Worm (Caenorhabditis elegans): ENCODE data around the gene cin-4.

Gene cin-4

DNA sequence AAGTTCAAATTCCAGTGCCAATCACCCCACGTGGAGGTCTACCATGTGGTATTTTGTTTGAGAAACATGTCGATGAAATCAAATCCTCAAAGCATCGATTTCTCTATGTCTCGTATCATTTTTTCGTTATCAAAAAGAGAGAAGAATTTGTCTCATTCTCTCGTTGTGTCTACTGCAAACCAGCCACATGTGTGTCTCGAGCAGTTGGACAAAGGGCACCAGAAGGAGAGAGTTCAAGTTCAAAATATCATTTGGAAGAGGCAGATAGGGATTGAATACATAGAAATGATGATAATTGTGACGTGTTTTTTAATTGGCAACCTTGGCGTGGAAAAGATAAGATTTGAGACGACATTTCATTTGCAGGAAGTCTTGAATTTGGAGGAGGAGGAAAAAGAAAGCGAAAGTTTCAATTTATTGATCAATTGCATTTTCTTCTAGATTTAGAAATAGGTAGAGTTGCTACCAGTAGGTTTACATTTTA, 21.2 kb downstream of the cin-4 start (continued):
- TF ChIP-seq C16A3.4 (tag; optimal IDR thresholded peaks at IDR 0.05), result peak; percentile 18
- no peak for TF ChIP-seq nhr-237 (tag; optimal IDR thresholded peaks at IDR 0.05)
- peak; percentile 18 for TF ChIP-seq nhr-47 (tag; optimal IDR thresholded peaks at IDR 0.05)
- no peak for TF ChIP-seq vab-15 (tag; optimal IDR thresholded peaks at IDR 0.05)
- peak; percentile 62 for TF ChIP-seq blmp-1 (tag; optimal IDR thresholded peaks at IDR 0.05)
- TF ChIP-seq ztf-4 (tag; optimal IDR thresholded peaks at IDR 0.05), result peak; percentile 30
- peak; percentile 87 for TF ChIP-seq nhr-20 (tag; optimal IDR thresholded peaks at IDR 0.05)
- TF ChIP-seq lin-13 (GFP tag; optimal IDR thresholded peaks at IDR 0.05), result no peak
- TF ChIP-seq lir-3 (tag; optimal IDR thresholded peaks at IDR 0.05; ENCODE audit: poor library complexity), result peak; percentile 37
- TF ChIP-seq fos-1 (tag; optimal IDR thresholded peaks at IDR 0.05), result peak; percentile 14
- no peak for TF ChIP-seq nhr-77 (tag; optimal IDR thresholded peaks at IDR 0.05)
- TF ChIP-seq mdl-1 (tag; optimal IDR thresholded peaks at IDR 0.05), result peak in 1 of 2 experiments; percentile 75
- TF ChIP-seq nhr-71 (tag; optimal IDR thresholded peaks at IDR 0.05), result peak; percentile 91
- TF ChIP-seq lin-14 (GFP tag; optimal IDR thresholded peaks at IDR 0.05), result peak; percentile 88
- no peak for TF ChIP-seq alr-1 (tag; optimal IDR thresholded peaks at IDR 0.05; ENCODE audit: borderline replicate concordance)
- no peak for TF ChIP-seq mab-9 (GFP tag; IDR thresholded peaks at IDR 0.05)
- TF ChIP-seq mep-1 (tag; optimal IDR thresholded peaks at IDR 0.05), result peak; percentile 39
- TF ChIP-seq nhr-19 (GFP tag; conservative IDR thresholded peaks at IDR 0.05), result peak; percentile 48; the same call in 1 of the 2 replicates
- TF ChIP-seq pax-3 (tag; optimal IDR thresholded peaks at IDR 0.05), result no peak
- TF ChIP-seq unc-98 (GFP tag; IDR thresholded peaks at IDR 0.05), result no peak
- no peak for TF ChIP-seq ets-5 (GFP tag; IDR thresholded peaks at IDR 0.05)
- no peak for TF ChIP-seq aly-2 (tag; optimal IDR thresholded peaks at IDR 0.05)
- TF ChIP-seq F16B12.6 (tag; optimal IDR thresholded peaks at IDR 0.05), result no peak
- no peak for TF ChIP-seq jun-1 (tag; optimal IDR thresholded peaks at IDR 0.05)
- TF ChIP-seq unc-30 (tag; optimal IDR thresholded peaks at IDR 0.05), result no peak
- TF ChIP-seq skn-1 (tag; optimal IDR thresholded peaks at IDR 0.05), result peak; percentile 57
- peak; percentile 46 for TF ChIP-seq grh-1 (GFP tag; IDR thresholded peaks at IDR 0.05)
- no peak for TF ChIP-seq sup-37 (GFP tag; optimal IDR thresholded peaks at IDR 0.05)
- peak; percentile 61 for TF ChIP-seq nhr-90 (tag; optimal IDR thresholded peaks at IDR 0.05; ENCODE audit: poor library complexity)
- no peak for TF ChIP-seq fkh-10 (GFP tag; optimal IDR thresholded peaks at IDR 0.05)
- TF ChIP-seq xbp-1 (tag; optimal IDR thresholded peaks at IDR 0.05), result no peak
- no peak for TF ChIP-seq ztf-11 (tag; optimal IDR thresholded peaks at IDR 0.05)
- TF ChIP-seq nhr-28 (tag; optimal IDR thresholded peaks at IDR 0.05), result no peak
- TF ChIP-seq ceh-90 (tag; optimal IDR thresholded peaks at IDR 0.05), result no peak

DNA sequence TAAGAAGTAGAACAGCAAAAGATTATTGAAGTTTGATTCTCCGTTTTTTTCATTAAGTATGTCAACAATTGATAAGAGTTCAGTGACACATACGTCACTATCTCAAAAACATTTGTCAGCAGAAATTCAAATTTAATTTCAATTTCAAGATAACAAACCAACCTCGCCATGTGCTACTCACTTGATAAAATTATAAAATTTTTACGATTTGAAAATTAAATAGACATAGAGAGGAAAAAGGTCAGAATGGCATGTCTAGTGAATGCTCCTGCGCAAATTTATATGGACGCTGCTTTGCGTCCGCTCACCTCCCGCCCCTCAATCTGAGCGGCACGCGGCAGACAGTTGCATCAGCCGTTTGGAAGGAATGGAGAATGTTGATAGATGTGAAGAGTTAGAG, 22.1 kb downstream of the cin-4 start:
- TF ChIP-seq nhr-71 (tag; optimal IDR thresholded peaks at IDR 0.05), result peak; percentile 15
- TF ChIP-seq Y116A8C.19 (tag; optimal IDR thresholded peaks at IDR 0.05; ENCODE audit: borderline replicate concordance), result no peak
- TF ChIP-seq nhr-20 (tag; optimal IDR thresholded peaks at IDR 0.05), result peak; percentile 19
- peak; percentile 57 for TF ChIP-seq rnt-1 (tag; optimal IDR thresholded peaks at IDR 0.05)
- TF ChIP-seq lin-14 (GFP tag; optimal IDR thresholded peaks at IDR 0.05), result peak; percentile 32
- peak; percentile 93 for TF ChIP-seq elt-2 (tag; optimal IDR thresholded peaks at IDR 0.05)
- TF ChIP-seq hpl-2 (GFP tag; optimal IDR thresholded peaks at IDR 0.05), result no peak
- peak in 1 of 2 experiments; percentile 13 for TF ChIP-seq lin-35 (GFP tag; optimal IDR thresholded peaks at IDR 0.05)

DNA sequence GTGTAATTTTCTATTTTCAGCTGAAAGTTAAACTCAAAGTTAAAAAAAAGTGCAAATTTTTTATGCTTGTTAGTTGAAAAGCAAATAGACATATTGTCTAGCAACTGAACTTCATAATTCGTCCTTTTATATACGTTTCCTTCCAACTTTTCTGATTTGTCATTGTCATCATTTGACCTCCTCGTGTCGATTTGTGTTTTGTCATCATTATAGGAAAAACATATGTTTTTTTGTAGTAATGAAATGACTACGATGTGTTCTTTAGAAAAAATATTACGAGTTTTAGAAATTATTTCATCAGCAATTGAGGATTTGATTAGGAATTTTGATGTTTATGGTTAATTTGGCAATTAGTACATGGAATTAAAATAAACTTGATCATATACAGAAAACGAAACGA, 22.7 kb downstream of the cin-4 start:
- no peak for TF ChIP-seq ceh-88 (GFP tag; IDR thresholded peaks at IDR 0.05)
- TF ChIP-seq skn-1 (tag; optimal IDR thresholded peaks at IDR 0.05), result peak; percentile 92
- TF ChIP-seq F16B12.6 (tag; optimal IDR thresholded peaks at IDR 0.05), result no peak
- TF ChIP-seq hlh-17 (GFP tag; optimal IDR thresholded peaks at IDR 0.05; ENCODE audit: borderline replicate concordance), result no peak
- peak; percentile 3 for TF ChIP-seq nhr-28 (tag; optimal IDR thresholded peaks at IDR 0.05)
